Fruit fly (Drosophila melanogaster) whole organism, embryonic: ENCODE results near the gene P58IPK.

Experiments used
- CG10366 ChIP-seq: fragments of 200-800 bp; sonication (Bioruptor generic); IDR thresholded peaks from 2 replicates; pipeline ENCODE4 v1.3.6; 2022; ENCODE audit warnings: missing biosample characterization, missing genetic modification characterization
- CG10543 ChIP-seq: fragments of 200-800 bp; sonication (Bioruptor generic); optimal IDR thresholded peaks from 3 replicates; lab custom pipeline; 2017; ENCODE audit warnings: missing biosample characterization, mild to moderate bottlenecking, missing genetic modification characterization, moderate library complexity
- CG11723 ChIP-seq: fragments of 200-800 bp; sonication (Bioruptor generic); optimal IDR thresholded peaks from 2 replicates; lab custom pipeline; 2017; ENCODE audit warnings: missing biosample characterization, mild to moderate bottlenecking, missing genetic modification characterization
- CG12236 ChIP-seq: fragments of 200-800 bp; sonication (Bioruptor generic); optimal IDR thresholded peaks from 2 replicates; lab custom pipeline; 2016; ENCODE audit warnings: missing biosample characterization, missing genetic modification characterization
- CG13287 ChIP-seq: fragments of 200-800 bp; sonication (Bioruptor generic); IDR thresholded peaks from 2 replicates; pipeline ENCODE4 v1.3.6; 2022; ENCODE audit warnings: missing biosample characterization, missing genetic modification characterization; ENCODE audit not compliant: partially characterized antibody
- CG13424 ChIP-seq: fragments of 200-800 bp; sonication (Bioruptor generic); optimal IDR thresholded peaks from 2 replicates; lab custom pipeline; 2019; ENCODE audit warnings: missing biosample characterization, mild to moderate bottlenecking, missing genetic modification characterization, moderate library complexity
- CG15601 ChIP-seq: fragments of 200-800 bp; sonication (Bioruptor generic); optimal IDR thresholded peaks from 3 replicates; lab custom pipeline; 2019; ENCODE audit warnings: missing biosample characterization, mild to moderate bottlenecking, missing genetic modification characterization, moderate library complexity
- CG17568 ChIP-seq: fragments of 200-800 bp; sonication (Bioruptor generic); optimal IDR thresholded peaks from 2 replicates; lab custom pipeline; 2018; ENCODE audit warnings: missing biosample characterization, mild to moderate bottlenecking, missing genetic modification characterization, moderate library complexity
- CG17612 ChIP-seq: fragments of 200-800 bp; sonication (Bioruptor generic); IDR thresholded peaks from 2 replicates; pipeline ENCODE4 v1.3.6; 2022; ENCODE audit warnings: missing biosample characterization, missing genetic modification characterization
- CG18011 ChIP-seq: fragments of 200-800 bp; sonication (Bioruptor generic); optimal IDR thresholded peaks from 2 replicates; lab custom pipeline; 2017; ENCODE audit warnings: missing biosample characterization, missing genetic modification characterization, mild to moderate bottlenecking, moderate library complexity, missing genotype
- CG18262 ChIP-seq: fragments of 200-800 bp; optimal IDR thresholded peaks from 3 replicates; lab custom pipeline; 2019; ENCODE audit warnings: missing biosample characterization, mild to moderate bottlenecking, missing genetic modification characterization, moderate library complexity
- CG2116 ChIP-seq: fragments of 200-800 bp; sonication (Bioruptor generic); optimal IDR thresholded peaks from 3 replicates; lab custom pipeline; 2018; ENCODE audit warnings: missing biosample characterization, mild to moderate bottlenecking, missing genetic modification characterization
- CG2202 ChIP-seq: fragments of 200-800 bp; sonication (Bioruptor generic); optimal IDR thresholded peaks from 2 replicates; lab custom pipeline; 2018; ENCODE audit warnings: missing biosample characterization, mild to moderate bottlenecking, missing genetic modification characterization
- CG2712 ChIP-seq: fragments of 200-800 bp; optimal IDR thresholded peaks from 3 replicates; lab custom pipeline; 2019; ENCODE audit warnings: missing biosample characterization, mild to moderate bottlenecking, missing genetic modification characterization, moderate library complexity
- CG2889 ChIP-seq: fragments of 200-800 bp; sonication (Bioruptor generic); IDR thresholded peaks from 3 replicates; pipeline ENCODE4 v1.3.6; 2022; ENCODE audit warnings: missing biosample characterization, missing genetic modification characterization
- CG30020 ChIP-seq: fragments of 200-800 bp; optimal IDR thresholded peaks from 2 replicates; lab custom pipeline; 2019; ENCODE audit warnings: missing biosample characterization, mild to moderate bottlenecking, missing genetic modification characterization, moderate library complexity
- CG3065 ChIP-seq: fragments of 200-800 bp; sonication (Bioruptor generic); optimal IDR thresholded peaks from 2 replicates; lab custom pipeline; 2016; ENCODE audit warnings: missing biosample characterization, missing genetic modification characterization
- CG4854 ChIP-seq: fragments of 200-800 bp; sonication (Bioruptor generic); optimal IDR thresholded peaks from 2 replicates; lab custom pipeline; 2016; ENCODE audit warnings: missing biosample characterization, missing genetic modification characterization, inconsistent platforms
- CG6175 ChIP-seq: fragments of 200-800 bp; sonication (Bioruptor generic); IDR thresholded peaks from 3 replicates; pipeline ENCODE4 v1.3.6; 2022; ENCODE audit warnings: missing biosample characterization, missing genetic modification characterization
- CG6272 ChIP-seq: fragments of 200-800 bp; sonication (Bioruptor generic); IDR thresholded peaks from 2 replicates; pipeline ENCODE4 v1.3.6; 2022; ENCODE audit warnings: missing biosample characterization, missing genetic modification characterization
- CG8924 ChIP-seq: fragments of 200-800 bp; optimal IDR thresholded peaks from 3 replicates; lab custom pipeline; 2019; ENCODE audit warnings: missing biosample characterization, mild to moderate bottlenecking, missing genetic modification characterization, moderate library complexity
- CG8944 ChIP-seq: fragments of 200-800 bp; sonication (Bioruptor generic); optimal IDR thresholded peaks from 3 replicates; lab custom pipeline; 2016; ENCODE audit warnings: missing biosample characterization, missing genetic modification characterization
- CG9437 ChIP-seq: fragments of 200-800 bp; sonication (Bioruptor generic); optimal IDR thresholded peaks from 2 replicates; lab custom pipeline; 2018; ENCODE audit warnings: missing biosample characterization, mild to moderate bottlenecking, missing genetic modification characterization
- Deaf1 ChIP-seq: fragments of 200-800 bp; optimal IDR thresholded peaks from 3 replicates; lab custom pipeline; 2019; ENCODE audit warnings: missing biosample characterization, mild to moderate bottlenecking, missing genetic modification characterization, moderate library complexity
- Dref ChIP-seq: fragments of 200-800 bp; sonication (Bioruptor generic); IDR thresholded peaks from 2 replicates; pipeline ENCODE4 v1.3.6; 2022; ENCODE audit warnings: missing biosample characterization, missing genetic modification characterization
- NC2β ChIP-seq: fragments of 200-800 bp; sonication (Bioruptor generic); optimal IDR thresholded peaks from 2 replicates; lab custom pipeline; 2016; ENCODE audit warnings: missing biosample characterization, missing genetic modification characterization
- Nf-YA ChIP-seq: fragments of 200-800 bp; sonication (Bioruptor generic); IDR thresholded peaks from 2 replicates; pipeline ENCODE4 v1.3.6; 2022; ENCODE audit warnings: missing biosample characterization, missing genetic modification characterization
- Scr ChIP-seq: fragments of 200-800 bp; sonication (Bioruptor generic); IDR thresholded peaks from 2 replicates; pipeline ENCODE4 v1.3.6; 2022; ENCODE audit warnings: missing biosample characterization, missing genetic modification characterization; ENCODE audit not compliant: partially characterized antibody
- Xbp1 ChIP-seq: fragments of 200-800 bp; sonication (Bioruptor generic); optimal IDR thresholded peaks from 3 replicates; lab custom pipeline; 2016; ENCODE audit warnings: missing biosample characterization, mild to moderate bottlenecking, missing genetic modification characterization
- amos ChIP-seq: fragments of 200-800 bp; sonication (Bioruptor generic); IDR thresholded peaks from 2 replicates; pipeline ENCODE4 v1.3.6; 2022; ENCODE audit warnings: missing biosample characterization, missing genetic modification characterization; ENCODE audit not compliant: partially characterized antibody
- bbx ChIP-seq: fragments of 200-800 bp; sonication (Bioruptor generic); IDR thresholded peaks from 2 replicates; pipeline ENCODE4 v1.3.6; 2022; ENCODE audit warnings: missing biosample characterization, missing genetic modification characterization; ENCODE audit not compliant: partially characterized antibody
- chinmo ChIP-seq: fragments of 200-800 bp; sonication (Bioruptor generic); IDR thresholded peaks from 4 replicates; pipeline ENCODE4 v1.3.6; 2022; ENCODE audit warnings: missing biosample characterization, missing genetic modification characterization; ENCODE audit not compliant: partially characterized antibody
- dmrt11E ChIP-seq: fragments of 200-800 bp; sonication (Bioruptor generic); optimal IDR thresholded peaks from 3 replicates; lab custom pipeline; 2018; ENCODE audit warnings: missing biosample characterization, mild to moderate bottlenecking, missing genetic modification characterization, moderate library complexity
- ems ChIP-seq: fragments of 200-800 bp; sonication (Bioruptor generic); optimal IDR thresholded peaks from 3 replicates; lab custom pipeline; 2016; ENCODE audit warnings: missing biosample characterization, missing genetic modification characterization
- exex ChIP-seq: fragments of 200-800 bp; sonication (Bioruptor generic); optimal IDR thresholded peaks from 4 replicates; lab custom pipeline; 2018; ENCODE audit warnings: missing biosample characterization, mild to moderate bottlenecking, missing genetic modification characterization, moderate library complexity
- gfzf ChIP-seq: fragments of 200-800 bp; sonication (Bioruptor generic); optimal IDR thresholded peaks from 2 replicates; lab custom pipeline; 2016; ENCODE audit warnings: missing biosample characterization, mild to moderate bottlenecking, missing genetic modification characterization, moderate library complexity
- gsb ChIP-seq: fragments of 200-800 bp; sonication (Bioruptor generic); IDR thresholded peaks from 2 replicates; pipeline ENCODE4 v1.3.6; 2022; ENCODE audit warnings: missing biosample characterization, missing genetic modification characterization
- hb ChIP-seq: fragments of 200-800 bp; sonication (Bioruptor generic); IDR thresholded peaks from 3 replicates; pipeline ENCODE4 v1.3.6; 2022; ENCODE audit warnings: missing biosample characterization, missing genetic modification characterization; ENCODE audit not compliant: partially characterized antibody
- hbn ChIP-seq: fragments of 200-800 bp; sonication (Bioruptor generic); IDR thresholded peaks from 2 replicates; pipeline ENCODE4 v1.3.6; 2022; ENCODE audit warnings: missing biosample characterization, missing genetic modification characterization; ENCODE audit not compliant: partially characterized antibody
- hkb ChIP-seq, 2 experiments: fragments of 200-800 bp in 1 of 2; fragments of >200 bp in 1 of 2; sonication (Bioruptor generic) in 1 of 2; IDR thresholded peaks in 1 of 2; optimal IDR thresholded peaks in 1 of 2; 2 replicates each; pipeline versions ENCODE4 v1.3.6 to Lab custom; 2017 to 2022; ENCODE audit warnings: missing biosample characterization in 1 of 2, missing genetic modification characterization in 1 of 2
- inv ChIP-seq: fragments of 200-800 bp; sonication (Bioruptor generic); IDR thresholded peaks from 2 replicates; pipeline ENCODE4 v1.3.6; 2022; ENCODE audit warnings: missing biosample characterization, missing genetic modification characterization; ENCODE audit not compliant: partially characterized antibody
- lbe ChIP-seq: fragments of 200-800 bp; sonication (Bioruptor generic); optimal IDR thresholded peaks from 2 replicates; lab custom pipeline; 2016; ENCODE audit warnings: missing biosample characterization, mild to moderate bottlenecking, missing genetic modification characterization
- lilli ChIP-seq: fragments of 200-800 bp; sonication (Bioruptor generic); optimal IDR thresholded peaks from 3 replicates; lab custom pipeline; 2016; ENCODE audit warnings: missing biosample characterization, missing genetic modification characterization
- nau ChIP-seq: fragments of 200-800 bp; sonication (Bioruptor generic); optimal IDR thresholded peaks from 3 replicates; lab custom pipeline; 2017; ENCODE audit warnings: missing biosample characterization, mild to moderate bottlenecking, missing genetic modification characterization, missing genetic modification reagents
- nerfin-2 ChIP-seq: fragments of 200-800 bp; sonication (Bioruptor generic); IDR thresholded peaks from 2 replicates; pipeline ENCODE4 v1.3.6; 2022; ENCODE audit warnings: missing biosample characterization, missing genetic modification characterization; ENCODE audit not compliant: partially characterized antibody
- run ChIP-seq: fragments of 200-800 bp; sonication (Bioruptor generic); optimal IDR thresholded peaks from 3 replicates; lab custom pipeline; 2018; ENCODE audit warnings: missing biosample characterization, mild to moderate bottlenecking, missing genetic modification characterization
- unc-4 ChIP-seq: fragments of 200-800 bp; sonication (Bioruptor generic); IDR thresholded peaks from 2 replicates; pipeline ENCODE4 v1.3.6; 2022; ENCODE audit warnings: missing biosample characterization, missing genetic modification characterization; ENCODE audit not compliant: partially characterized antibody
- wek ChIP-seq: fragments of 200-800 bp; sonication (Bioruptor generic); optimal IDR thresholded peaks from 3 replicates; lab custom pipeline; 2018; ENCODE audit warnings: missing biosample characterization, mild to moderate bottlenecking, missing genetic modification characterization, moderate library complexity
- zen2 ChIP-seq: fragments of 200-800 bp; sonication (Bioruptor generic); IDR thresholded peaks from 3 replicates; pipeline ENCODE4 v1.3.6; 2022; ENCODE audit warnings: missing biosample characterization, missing genetic modification characterization; ENCODE audit not compliant: partially characterized antibody

P58IPK gene

dm6 chr3R:9637361-9637760 lies 50.6 kb downstream of the P58IPK start, which contains the start of gene Scm (continued):
- TF ChIP-seq run (tag; lab: Kevin White, UChicago) (no peak), CG30020 (peak; percentile 52), CG11723 (GFP tag; lab: Kevin White, UChicago) (no peak), chinmo (GFP tag; lab: Robert Waterston, UW) (peak; percentile 78; the same call in 1 of the 4 replicates), Scr (GFP tag; lab: Robert Waterston, UW) (peak; percentile 88), nau (no peak), CG6272 (GFP tag; lab: Robert Waterston, UW) (0 out of 2 replicates have a peak, but pooled peaks have one; percentile 35), Dref (peak; percentile 95), CG6175 (GFP tag; lab: Robert Waterston, UW) (no peak), Xbp1 (GFP tag; lab: Kevin White, UChicago) (peak; percentile 19), gfzf (GFP tag; lab: Kevin White, UChicago) (peak; percentile 37), bbx (peak; percentile 95), CG4854 (GFP tag; lab: Kevin White, UChicago) (peak; percentile 7), gsb (GFP tag; lab: Robert Waterston, UW) (no peak), Deaf1 (peak; percentile 25), CG8944 (GFP tag; lab: Kevin White, UChicago) (no peak), unc-4 (GFP tag; lab: Robert Waterston, UW) (peak; percentile 92), CG2116 (GFP tag; lab: Kevin White, UChicago) (peak; percentile 96), CG17612 (GFP tag; lab: Robert Waterston, UW) (no peak), Nf-YA (GFP tag; lab: Robert Waterston, UW) (no peak), nerfin-2 (GFP tag; lab: Robert Waterston, UW) (peak; percentile 80), dmrt11E (tag; lab: Kevin White, UChicago) (no peak), NC2β (GFP tag; lab: Kevin White, UChicago) (peak; percentile 3), exex (peak; percentile 22), CG13287 (peak; percentile 97), CG3065 (peak; percentile 5), CG10543 (GFP tag; lab: Kevin White, UChicago) (no peak), CG9437 (GFP tag; lab: Kevin White, UChicago) (peak; percentile 91), hb (GFP tag; lab: Robert Waterston, UW) (peak; percentile 82), CG12236 (no peak), CG8924 (peak; percentile 39), CG2202 (peak; percentile 2), hkb (optimal IDR thresholded peaks at IDR 0.05; lab: Kevin White, UChicago) (no peak), hkb (GFP tag; IDR thresholded peaks at IDR 0.05; lab: Robert Waterston, UW) (no peak), zen2 (peak; percentile 89), CG17568 (no peak), hbn (peak; percentile 92), CG2889 (no peak), CG15601 (peak; percentile 28), wek (no peak), CG2712 (tag; lab: Kevin White, UChicago) (peak; percentile 47), CG13424 (peak; percentile 3), amos (GFP tag; lab: Robert Waterston, UW) (peak; percentile 92), CG10366 (GFP tag; lab: Robert Waterston, UW) (no peak), lbe (GFP tag; lab: Kevin White, UChicago) (peak; percentile 41), ems (GFP tag; lab: Kevin White, UChicago) (peak; percentile 2), inv (GFP tag; lab: Robert Waterston, UW) (peak; percentile 80), CG18011 (GFP tag; lab: Kevin White, UChicago) (no peak), lilli (no peak), CG18262 (tag; lab: Kevin White, UChicago) (peak; percentile 19)
